Fruit fly (Drosophila melanogaster) whole organism, prepupa: Measurements from ENCODE around the gene RpL17.

ENCODE experiments used
- CG10631 ChIP-seq: fragments of 200-800 bp; sonication (Bioruptor generic); optimal IDR thresholded peaks from 2 replicates; lab custom pipeline; 2016; ENCODE audit warnings: missing biosample characterization, missing genetic modification characterization
- CG11762 ChIP-seq: fragments of 200-800 bp; sonication (Bioruptor generic); optimal IDR thresholded peaks from 3 replicates; lab custom pipeline; 2016; ENCODE audit warnings: missing biosample characterization, missing genetic modification characterization; ENCODE audit not compliant: insufficient read depth
- CG16779 ChIP-seq: fragments of 200-800 bp; sonication (Bioruptor generic); optimal IDR thresholded peaks from 3 replicates; lab custom pipeline; 2017; ENCODE audit warnings: missing biosample characterization, mild to moderate bottlenecking, missing genetic modification characterization
- CG3032 ChIP-seq: fragments of 200-800 bp; optimal IDR thresholded peaks from 2 replicates; lab custom pipeline; 2019; ENCODE audit warnings: missing biosample characterization, mild to moderate bottlenecking, missing genetic modification characterization, moderate library complexity
- CG31627 ChIP-seq: fragments of 200-800 bp; sonication (Bioruptor generic); optimal IDR thresholded peaks from 3 replicates; lab custom pipeline; 2016; ENCODE audit warnings: missing biosample characterization, missing genetic modification characterization
- CG32006 ChIP-seq: fragments of 200-800 bp; sonication (Bioruptor generic); optimal IDR thresholded peaks from 3 replicates; lab custom pipeline; 2017; ENCODE audit warnings: missing biosample characterization, mild to moderate bottlenecking, missing genetic modification characterization
- CG34406 ChIP-seq: fragments of 200-800 bp; sonication (Bioruptor generic); optimal IDR thresholded peaks from 3 replicates; lab custom pipeline; 2016; ENCODE audit warnings: missing biosample characterization, missing genetic modification characterization
- CG3919 ChIP-seq: fragments of 200-800 bp; sonication (Bioruptor generic); optimal IDR thresholded peaks from 3 replicates; lab custom pipeline; 2016; ENCODE audit warnings: missing biosample characterization, missing genetic modification characterization
- CG4318 ChIP-seq: fragments of 200-800 bp; sonication (Bioruptor generic); optimal IDR thresholded peaks from 3 replicates; lab custom pipeline; 2017; ENCODE audit warnings: missing biosample characterization, mild to moderate bottlenecking, missing genetic modification characterization
- CG6163 ChIP-seq: fragments of 200-800 bp; sonication (Bioruptor generic); IDR thresholded peaks from 3 replicates; pipeline ENCODE4 v1.3.6; 2022; ENCODE audit warnings: missing biosample characterization, missing genetic modification characterization
- CG6792 ChIP-seq: fragments of 200-800 bp; sonication (Bioruptor generic); optimal IDR thresholded peaks from 3 replicates; lab custom pipeline; 2016; ENCODE audit warnings: missing biosample characterization, missing genetic modification characterization
- CG6808 ChIP-seq: fragments of 200-800 bp; sonication (Bioruptor generic); optimal IDR thresholded peaks from 3 replicates; lab custom pipeline; 2017; ENCODE audit warnings: missing biosample characterization, missing genetic modification characterization, mild to moderate bottlenecking, moderate library complexity, missing genetic modification reagents
- CG6854 ChIP-seq: fragments of 200-800 bp; sonication (Bioruptor generic); optimal IDR thresholded peaks from 2 replicates; lab custom pipeline; 2017; ENCODE audit warnings: missing biosample characterization, mild to moderate bottlenecking, missing genetic modification characterization
- CG7368 ChIP-seq: fragments of 200-800 bp; sonication (Bioruptor generic); optimal IDR thresholded peaks from 3 replicates; lab custom pipeline; 2016; ENCODE audit warnings: missing biosample characterization, missing genetic modification characterization
- CG8319 ChIP-seq: fragments of 200-800 bp; sonication (Bioruptor generic); optimal IDR thresholded peaks from 3 replicates; lab custom pipeline; 2016; ENCODE audit warnings: missing biosample characterization, missing genetic modification characterization
- CG8632 ChIP-seq: fragments of 200-800 bp; sonication (Bioruptor generic); optimal IDR thresholded peaks from 3 replicates; lab custom pipeline; 2016; ENCODE audit warnings: missing biosample characterization, missing genetic modification characterization
- Eip78C ChIP-seq: fragments of 200-800 bp; sonication (Bioruptor generic); peaks from one replicate; lab custom pipeline; 2016; ENCODE audit warnings: missing biosample characterization, missing genetic modification characterization
- Ets21C ChIP-seq: fragments of 200-800 bp; sonication (Bioruptor generic); optimal IDR thresholded peaks from 3 replicates; lab custom pipeline; 2016; ENCODE audit warnings: missing biosample characterization, missing genetic modification characterization
- Gug ChIP-seq: fragments of 200-800 bp; sonication (Bioruptor generic); IDR thresholded peaks from 2 replicates; pipeline ENCODE4 v1.3.6; 2022; ENCODE audit warnings: missing biosample characterization, missing genetic modification characterization
- Hr39 ChIP-seq: fragments of 200-800 bp; sonication (Bioruptor generic); optimal IDR thresholded peaks from 2 replicates; lab custom pipeline; 2016; ENCODE audit warnings: missing biosample characterization, missing genetic modification characterization
- Hr4 ChIP-seq: fragments of 200-800 bp; sonication (Bioruptor generic); optimal IDR thresholded peaks from 3 replicates; lab custom pipeline; 2016; ENCODE audit warnings: missing biosample characterization, missing genetic modification characterization
- Lpt ChIP-seq: fragments of 200-800 bp; sonication (Bioruptor generic); optimal IDR thresholded peaks from 3 replicates; lab custom pipeline; 2016; ENCODE audit warnings: missing biosample characterization, missing genetic modification characterization
- Met ChIP-seq: fragments of 200-800 bp; sonication (Bioruptor generic); optimal IDR thresholded peaks from 3 replicates; lab custom pipeline; 2016; ENCODE audit warnings: missing biosample characterization, missing genetic modification characterization
- Smox ChIP-seq: fragments of 200-800 bp; sonication (Bioruptor generic); optimal IDR thresholded peaks from 3 replicates; lab custom pipeline; 2016; ENCODE audit warnings: missing biosample characterization, missing genetic modification characterization
- Sox102F ChIP-seq: fragments of 200-800 bp; sonication (Bioruptor generic); optimal IDR thresholded peaks from 2 replicates; lab custom pipeline; 2016; ENCODE audit warnings: missing biosample characterization, mild to moderate bottlenecking, missing genetic modification characterization
- Sox14 ChIP-seq: fragments of 200-800 bp; sonication (Bioruptor generic); optimal IDR thresholded peaks from 3 replicates; lab custom pipeline; 2016; ENCODE audit warnings: missing biosample characterization, missing genetic modification characterization
- Sox15 ChIP-seq: fragments of 200-800 bp; sonication (Bioruptor generic); optimal IDR thresholded peaks from 3 replicates; lab custom pipeline; 2016; ENCODE audit warnings: missing biosample characterization, missing genetic modification characterization
- achi ChIP-seq: fragments of 200-800 bp; sonication (Bioruptor generic); optimal IDR thresholded peaks from 3 replicates; lab custom pipeline; 2016; ENCODE audit warnings: missing biosample characterization, missing genetic modification characterization
- acj6 ChIP-seq: fragments of 200-800 bp; sonication (Bioruptor generic); optimal IDR thresholded peaks from 3 replicates; lab custom pipeline; 2016; ENCODE audit warnings: missing biosample characterization, missing genetic modification characterization
- cyc ChIP-seq: fragments of 200-800 bp; sonication (Bioruptor generic); optimal IDR thresholded peaks from 3 replicates; lab custom pipeline; 2016; ENCODE audit warnings: missing biosample characterization, missing genetic modification characterization
- dsx ChIP-seq: fragments of 200-800 bp; optimal IDR thresholded peaks from 3 replicates; lab custom pipeline; 2019; ENCODE audit warnings: missing biosample characterization, mild to moderate bottlenecking, missing genetic modification characterization, moderate library complexity; ENCODE audit not compliant: poor library complexity, severe bottlenecking
- eg ChIP-seq: fragments of 200-800 bp; sonication (Bioruptor generic); IDR thresholded peaks from 3 replicates; pipeline ENCODE4 v1.3.6; 2022; ENCODE audit warnings: missing biosample characterization, missing genetic modification characterization
- esn ChIP-seq: fragments of 200-800 bp; sonication (Bioruptor generic); optimal IDR thresholded peaks from 2 replicates; lab custom pipeline; 2016; ENCODE audit warnings: missing biosample characterization, mild to moderate bottlenecking, missing genetic modification characterization, moderate library complexity
- fkh ChIP-seq: fragments of 200-800 bp; sonication (Bioruptor generic); optimal IDR thresholded peaks from 3 replicates; lab custom pipeline; 2017; ENCODE audit warnings: missing biosample characterization, mild to moderate bottlenecking, missing genetic modification characterization, moderate library complexity
- lz ChIP-seq: fragments of 200-800 bp; sonication (Bioruptor generic); optimal IDR thresholded peaks from 3 replicates; lab custom pipeline; 2016; ENCODE audit warnings: missing biosample characterization, missing genetic modification characterization
- pdm3 ChIP-seq: fragments of 200-800 bp; sonication (Bioruptor generic); optimal IDR thresholded peaks from 3 replicates; lab custom pipeline; 2016; ENCODE audit warnings: missing biosample characterization, missing genetic modification characterization
- salr ChIP-seq, 2 experiments: fragments of 200-800 bp; sonication (Bioruptor generic); optimal IDR thresholded peaks; 3 replicates each; lab custom pipeline; 2016 to 2018; ENCODE audit warnings: missing biosample characterization in 2 of 2, missing genetic modification characterization in 2 of 2, mild to moderate bottlenecking in 1 of 2
- spab ChIP-seq: fragments of 200-800 bp; sonication (Bioruptor generic); optimal IDR thresholded peaks from 2 replicates; lab custom pipeline; 2017; ENCODE audit warnings: missing biosample characterization, mild to moderate bottlenecking, missing genetic modification characterization, missing genetic modification reagents
- svp ChIP-seq: fragments of 200-800 bp; sonication (Bioruptor generic); peaks from one replicate; lab custom pipeline; 2016; ENCODE audit warnings: missing biosample characterization, missing genetic modification characterization
- topi ChIP-seq: fragments of 200-800 bp; sonication (Bioruptor generic); optimal IDR thresholded peaks from 3 replicates; lab custom pipeline; 2016; ENCODE audit warnings: missing biosample characterization, missing genetic modification characterization

The RpL17 gene

dm6 chrX:6696467-6696866, 47.6 kb downstream of the RpL17 start (continued):
- TF ChIP-seq Sox14 (peak; percentile 79), achi (GFP tag; lab: Kevin White, UChicago) (peak; percentile 73), CG4318 (no peak), spab (GFP tag; lab: Kevin White, UChicago) (peak; percentile 66), fkh (GFP tag; lab: Kevin White, UChicago) (no peak), salr (GFP tag; optimal IDR thresholded peaks at IDR 0.05; lab: Kevin White, UChicago) (peak; percentile 25 to 33), CG6854 (peak; percentile 58), Sox102F (GFP tag; lab: Kevin White, UChicago) (peak; percentile 85), pdm3 (GFP tag; lab: Kevin White, UChicago) (peak; percentile 80), Gug (GFP tag; lab: Robert Waterston, UW) (peak; percentile 43; the same call in 1 of the 2 replicates), CG7368 (GFP tag; lab: Kevin White, UChicago) (peak; percentile 67), Hr4 (GFP tag; lab: Kevin White, UChicago) (peak; percentile 68), acj6 (GFP tag; lab: Kevin White, UChicago) (peak; percentile 81), dsx (peak; percentile 68), CG6163 (GFP tag; lab: Robert Waterston, UW) (peak; percentile 82), CG16779 (tag; lab: Kevin White, UChicago) (peak; percentile 64), CG6792 (GFP tag; lab: Kevin White, UChicago) (peak; percentile 84), Lpt (GFP tag; lab: Kevin White, UChicago) (peak; percentile 64)

- TF ChIP-seq cyc (GFP tag; lab: Kevin White, UChicago) (peak; percentile 24), achi (GFP tag; lab: Kevin White, UChicago) (peak; percentile 40), CG8319 (peak; percentile 15), fkh (GFP tag; lab: Kevin White, UChicago) (no peak), Ets21C (peak; percentile 40), Gug (GFP tag; lab: Robert Waterston, UW) (no peak), pdm3 (GFP tag; lab: Kevin White, UChicago) (peak; percentile 25), CG8632 (GFP tag; lab: Kevin White, UChicago) (peak; percentile 20), CG32006 (GFP tag; lab: Kevin White, UChicago) (peak; percentile 18), CG11762 (no peak), Hr39 (GFP tag; lab: Kevin White, UChicago) (peak; percentile 47), Smox (peak; percentile 52), CG6808 (no peak), CG6163 (GFP tag; lab: Robert Waterston, UW) (no peak; the same call in 2 of the 3 replicates), lz (peak; percentile 60), Hr4 (GFP tag; lab: Kevin White, UChicago) (peak; percentile 37), topi (GFP tag; lab: Kevin White, UChicago) (peak; percentile 44), Sox15 (peak; percentile 14), Eip78C (GFP tag; lab: Kevin White, UChicago) (peak; percentile 47), CG34406 (GFP tag; lab: Kevin White, UChicago) (no peak), svp (GFP tag; lab: Kevin White, UChicago) (peak; percentile 76), CG31627 (GFP tag; lab: Kevin White, UChicago) (peak; percentile 44), CG10631 (peak; percentile 27), CG3032 (tag; lab: Kevin White, UChicago) (peak; percentile 12), Met (GFP tag; lab: Kevin White, UChicago) (peak; percentile 45), CG3919 (GFP tag; lab: Kevin White, UChicago) (peak; percentile 30), esn (GFP tag; lab: Kevin White, UChicago) (peak; percentile 49), eg (GFP tag; lab: Robert Waterston, UW) (peak; percentile 59)
Observed at dm6 chrX:6694979-6695388, 49.1 kb downstream of the RpL17 start, which contains the start of gene CG14442. Gene CG14442 (minus strand): TSS chrX:6695007.
